Worm (Caenorhabditis elegans) whole organism, young adult: ENCODE measurements around the gene T05B4.9.
A peak's percentile ranks its signal among the peaks of the same experiment; 100 is the strongest.

ENCODE experiments used
- B0035.1 ChIP-seq: sonication (generic microtip); optimal IDR thresholded peaks from 2 replicates; lab custom pipeline; 2016; ENCODE audit warnings: missing genetic modification characterization, mild to moderate bottlenecking, missing compliant biosample characterization, missing genotype, missing genetic modification reagents
- C06A6.2 ChIP-seq: fragments of 200-800 bp; sonication (Bioruptor generic); conservative IDR thresholded peaks from 2 replicates; pipeline ENCODE4 v1.3.6; 2022; ENCODE audit warnings: missing genetic modification characterization, missing compliant biosample characterization
- F23B12.7 ChIP-seq: sonication (generic microtip); optimal IDR thresholded peaks from 2 replicates; lab custom pipeline; 2017; ENCODE audit warnings: missing genetic modification characterization, mild to moderate bottlenecking, missing compliant biosample characterization, antibody characterized with exemption, moderate library complexity; ENCODE audit not compliant: insufficient read depth
- F33H1.4 ChIP-seq: fragments of 200-800 bp; sonication (Bioruptor generic); IDR thresholded peaks from 2 replicates; pipeline ENCODE4 v1.3.6; 2022; ENCODE audit warnings: missing genetic modification reagents, missing genetic modification characterization, missing compliant biosample characterization
- F55B11.4 ChIP-seq: sonication (generic microtip); optimal IDR thresholded peaks from 2 replicates; lab custom pipeline; 2016; ENCODE audit warnings: missing compliant biosample characterization, missing genetic modification characterization, borderline replicate concordance; ENCODE audit not compliant: insufficient read depth
- F57A8.1 ChIP-seq: fragments of 200-800 bp; sonication (Bioruptor generic); optimal IDR thresholded peaks from 2 replicates; lab custom pipeline; 2018; ENCODE audit warnings: mild to moderate bottlenecking, missing genetic modification characterization, moderate library complexity, missing compliant biosample characterization
- F57C9.4 ChIP-seq: sonication (generic microtip); optimal IDR thresholded peaks from 2 replicates; lab custom pipeline; 2017; ENCODE audit warnings: mild to moderate bottlenecking, missing genetic modification characterization, missing compliant biosample characterization
- ZK185.1 ChIP-seq: sonication (generic microtip); optimal IDR thresholded peaks from 2 replicates; lab custom pipeline; 2016; ENCODE audit warnings: mild to moderate bottlenecking, missing genetic modification characterization, missing compliant biosample characterization; ENCODE audit not compliant: poor library complexity, severe bottlenecking
- bed-1 ChIP-seq: fragments of 200-800 bp; sonication (Bioruptor generic); IDR thresholded peaks from 2 replicates; pipeline ENCODE4 v1.3.6; 2022; ENCODE audit warnings: missing genetic modification reagents, missing genetic modification characterization, missing compliant biosample characterization
- ccch-3 ChIP-seq: fragments of 200-800 bp; sonication (Bioruptor generic); optimal IDR thresholded peaks from 2 replicates; lab custom pipeline; 2018; ENCODE audit warnings: mild to moderate bottlenecking, missing genetic modification characterization, missing compliant biosample characterization
- cebp-1 ChIP-seq, 2 experiments: fragments of 200-800 bp in 1 of 2; sonication (Bioruptor generic) in 1 of 2; sonication (generic microtip) in 1 of 2; IDR thresholded peaks in 1 of 2; optimal IDR thresholded peaks in 1 of 2; 2 replicates each; pipeline versions ENCODE4 v1.3.6 to Lab custom; 2017 to 2022; ENCODE audit warnings: missing compliant biosample characterization in 2 of 2, missing genetic modification characterization in 2 of 2, mild to moderate bottlenecking in 1 of 2, missing genetic modification reagents in 1 of 2, moderate library complexity in 1 of 2
- cebp-2 ChIP-seq: fragments of 200-800 bp; sonication (Bioruptor generic); IDR thresholded peaks from 2 replicates; pipeline ENCODE4 v1.3.6; 2022; ENCODE audit warnings: missing genetic modification characterization, missing compliant biosample characterization
- ceh-58 ChIP-seq: fragments of 200-800 bp; sonication (Bioruptor generic); IDR thresholded peaks from 2 replicates; pipeline ENCODE4 v1.3.6; 2022; ENCODE audit warnings: missing genetic modification characterization, missing compliant biosample characterization
- ceh-91 ChIP-seq: fragments of 200-800 bp; sonication (Bioruptor generic); IDR thresholded peaks from 2 replicates; pipeline ENCODE4 v1.3.6; 2022; ENCODE audit warnings: missing genetic modification reagents, missing genetic modification characterization, missing compliant biosample characterization
- egl-44 ChIP-seq: fragments of 200-800 bp; sonication (Bioruptor generic); IDR thresholded peaks from 2 replicates; pipeline ENCODE4 v1.3.6; 2022; ENCODE audit warnings: missing genetic modification reagents, missing genetic modification characterization, missing compliant biosample characterization
- ekl-4 ChIP-seq: fragments of 200-800 bp; sonication (Bioruptor generic); IDR thresholded peaks from 2 replicates; pipeline ENCODE4 v1.3.6; 2022; ENCODE audit warnings: missing genetic modification reagents, missing genetic modification characterization, missing compliant biosample characterization
- ets-4 ChIP-seq: fragments of 200-800 bp; sonication (Bioruptor generic); optimal IDR thresholded peaks from 2 replicates; lab custom pipeline; 2018; ENCODE audit warnings: mild to moderate bottlenecking, missing genetic modification characterization, missing compliant biosample characterization
- gei-17 ChIP-seq: fragments of 200-800 bp; sonication (Bioruptor generic); optimal IDR thresholded peaks from 2 replicates; lab custom pipeline; 2018; ENCODE audit warnings: mild to moderate bottlenecking, missing genetic modification characterization, missing compliant biosample characterization
- lin-54 ChIP-seq: fragments of 200-800 bp; sonication (Bioruptor generic); optimal IDR thresholded peaks from 2 replicates; lab custom pipeline; 2018; ENCODE audit warnings: mild to moderate bottlenecking, missing genetic modification characterization, missing compliant biosample characterization
- mel-28 ChIP-seq: sonication (generic microtip); optimal IDR thresholded peaks from 2 replicates; lab custom pipeline; 2016; ENCODE audit warnings: borderline replicate concordance, mild to moderate bottlenecking, missing genetic modification characterization, missing compliant biosample characterization
- mxl-1 ChIP-seq: sonication (generic microtip); optimal IDR thresholded peaks from 2 replicates; lab custom pipeline; 2016; ENCODE audit warnings: missing genetic modification characterization, missing compliant biosample characterization
- nfyb-1 ChIP-seq: fragments of 200-800 bp; sonication (Bioruptor generic); IDR thresholded peaks from 2 replicates; pipeline ENCODE4 v1.3.6; 2022; ENCODE audit warnings: missing genetic modification reagents, missing genetic modification characterization, missing compliant biosample characterization
- nhr-179 ChIP-seq: sonication (generic microtip); optimal IDR thresholded peaks from 2 replicates; lab custom pipeline; 2016; ENCODE audit warnings: mild to moderate bottlenecking, missing genetic modification characterization, missing compliant biosample characterization
- nhr-27 ChIP-seq: fragments of 200-800 bp; sonication (Bioruptor generic); optimal IDR thresholded peaks from 2 replicates; lab custom pipeline; 2018; ENCODE audit warnings: mild to moderate bottlenecking, missing genetic modification characterization, moderate library complexity, missing compliant biosample characterization
- snpc-4 ChIP-seq, 5 experiments: fragments of 150-350 bp in 1 of 5; sonication (generic microtip) in 4 of 5; optimal IDR thresholded peaks; 2 replicates each; lab custom pipeline; 2014 to 2018; ENCODE audit warnings: missing genetic modification characterization in 5 of 5, missing biosample characterization in 3 of 5, antibody characterized with exemption in 2 of 5, mild to moderate bottlenecking in 2 of 5, missing compliant biosample characterization in 2 of 5, missing genotype in 2 of 5, moderate library complexity in 2 of 5, missing genetic modification reagents in 1 of 5
- tbx-9 ChIP-seq: sonication (generic microtip); optimal IDR thresholded peaks from 2 replicates; lab custom pipeline; 2016; ENCODE audit warnings: borderline replicate concordance, missing genetic modification characterization, inconsistent platforms, missing compliant biosample characterization
- unc-130 ChIP-seq: sonication (generic microtip); optimal IDR thresholded peaks from 2 replicates; lab custom pipeline; 2016; ENCODE audit warnings: missing genetic modification reagents, missing genetic modification characterization, missing compliant biosample characterization
- unc-62 ChIP-seq: fragments of 150-350 bp; optimal IDR thresholded peaks from 2 replicates; lab custom pipeline; 2014; ENCODE audit warnings: missing biosample characterization, missing genetic modification reagents, missing genetic modification characterization
- zfh-2 ChIP-seq: fragments of 200-800 bp; sonication (Bioruptor generic); conservative IDR thresholded peaks from 2 replicates; pipeline ENCODE4 v1.3.6; 2022; ENCODE audit warnings: missing genetic modification reagents, missing genetic modification characterization, missing compliant biosample characterization
- ztf-18 ChIP-seq: sonication (generic microtip); optimal IDR thresholded peaks from 2 replicates; lab custom pipeline; 2016; ENCODE audit warnings: missing genotype, mild to moderate bottlenecking, missing genetic modification characterization, missing compliant biosample characterization
- ztf-25 ChIP-seq: fragments of 200-800 bp; sonication (Bioruptor generic); IDR thresholded peaks from 2 replicates; pipeline ENCODE4 v1.3.6; 2022; ENCODE audit warnings: missing genetic modification reagents, missing genetic modification characterization, missing compliant biosample characterization
- ztf-6 ChIP-seq: fragments of 200-800 bp; sonication (Bioruptor generic); IDR thresholded peaks from 2 replicates; pipeline ENCODE4 v1.3.6; 2022; ENCODE audit warnings: missing genetic modification reagents, missing genetic modification characterization, missing compliant biosample characterization

The T05B4.9 gene

ce11 chrV:4129604-4130003, 11.4 kb upstream of the T05B4.9 start, which contains the start of gene phat-4:
phat-4 (plus strand) TSS chrV:4129904.
- no peak for TF ChIP-seq nhr-27
- no peak for TF ChIP-seq cebp-1 (GFP tag; IDR thresholded peaks at IDR 0.05; lab: Robert Waterston, UW)
- no peak for TF ChIP-seq cebp-1 (tag; optimal IDR thresholded peaks at IDR 0.05; lab: Kevin White, UChicago)
- TF ChIP-seq ztf-6 (GFP tag; lab: Robert Waterston, UW) = no peak

- no peak for TF ChIP-seq gei-17 (GFP tag; lab: Kevin White, UChicago)
- no peak for TF ChIP-seq unc-130 (GFP tag; lab: Kevin White, UChicago)
- TF ChIP-seq bed-1 = no peak
- no peak for TF ChIP-seq F55B11.4 (tag; lab: Kevin White, UChicago)
- TF ChIP-seq C06A6.2 = no peak
- TF ChIP-seq ceh-91 = no peak
- no peak for TF ChIP-seq mel-28 (tag; lab: Kevin White, UChicago)
- no peak for TF ChIP-seq nfyb-1
- no peak for TF ChIP-seq unc-62 (GFP tag; lab: Kevin White, UChicago)
- TF ChIP-seq B0035.1 (tag; lab: Kevin White, UChicago) = no peak
- no peak for TF ChIP-seq F33H1.4 (GFP tag; lab: Robert Waterston, UW)
- TF ChIP-seq ztf-18 (tag; lab: Kevin White, UChicago) = no peak
- no peak for TF ChIP-seq F57A8.1 (GFP tag; lab: Kevin White, UChicago)
Measured at ce11 chrV:4127435-4127834, 9.2 kb upstream of the T05B4.9 start, which contains the start of gene T05B4.13. T05B4.13 (minus strand) TSS chrV:4127535.

- TF ChIP-seq ccch-3 (no peak), zfh-2 (GFP tag; lab: Robert Waterston, UW) (peak; percentile 71)
Measured at ce11 chrV:4125552-4126084, 7.4 kb upstream of the T05B4.9 start, which contains the start of gene T05B4.12. T05B4.12 (minus strand) TSS chrV:4126034.

ce11 chrV:4122415-4122814, 4.2 kb upstream of the T05B4.9 start, which contains the start of gene phat-5:
phat-5 (minus strand) TSS chrV:4122515.
- TF ChIP-seq lin-54 (GFP tag; lab: Kevin White, UChicago) (no peak), nfyb-1 (no peak), snpc-4 (GFP tag; optimal IDR thresholded peaks at IDR 0.05; lab: Kevin White, UChicago) (no peak), snpc-4 (tag; optimal IDR thresholded peaks at IDR 0.05; lab: Kevin White, UChicago) (no peak), nhr-179 (tag; lab: Kevin White, UChicago) (no peak), tbx-9 (tag; lab: Kevin White, UChicago) (no peak), egl-44 (GFP tag; lab: Robert Waterston, UW) (no peak), ekl-4 (GFP tag; lab: Robert Waterston, UW) (no peak), mxl-1 (tag; lab: Kevin White, UChicago) (no peak), ets-4 (GFP tag; lab: Kevin White, UChicago) (no peak)

- TF ChIP-seq ceh-58 (GFP tag; lab: Robert Waterston, UW) (no peak), ztf-25 (no peak), F57C9.4 (tag; lab: Kevin White, UChicago) (no peak), ZK185.1 (tag; lab: Kevin White, UChicago) (no peak), F23B12.7 (tag; lab: Kevin White, UChicago) (no peak), cebp-2 (GFP tag; lab: Robert Waterston, UW) (no peak)
Measured at ce11 chrV:4120629-4121028, 2.4 kb upstream of the T05B4.9 start, which contains the start of gene T05B4.10. T05B4.10 (minus strand) TSS chrV:4120729.
